Fruit fly (Drosophila melanogaster) whole organism, pupa: ENCODE data around the gene bif.

Source experiments
- CG10348 ChIP-seq: fragments of 200-800 bp; sonication (Bioruptor generic); IDR thresholded peaks from 2 replicates; pipeline ENCODE4 v1.3.6; 2022; ENCODE audit warnings: missing biosample characterization, missing genetic modification characterization
- CG12605 ChIP-seq: fragments of 200-800 bp; sonication (Bioruptor generic); IDR thresholded peaks from 2 replicates; pipeline ENCODE4 v1.3.6; 2022; ENCODE audit warnings: missing biosample characterization, missing genetic modification characterization
- CG13204 ChIP-seq: fragments of 200-800 bp; sonication (Bioruptor generic); optimal IDR thresholded peaks from 2 replicates; lab custom pipeline; 2018; ENCODE audit warnings: missing biosample characterization, mild to moderate bottlenecking, missing genetic modification characterization, moderate library complexity
- CG14655 ChIP-seq: fragments of 200-800 bp; sonication (Bioruptor generic); optimal IDR thresholded peaks from 3 replicates; lab custom pipeline; 2017; ENCODE audit warnings: mild to moderate bottlenecking, missing biosample characterization, missing genetic modification reagents, missing genetic modification characterization
- CG15710 ChIP-seq: fragments of 200-800 bp; sonication (Bioruptor generic); optimal IDR thresholded peaks from 2 replicates; lab custom pipeline; 2018; ENCODE audit warnings: missing biosample characterization, mild to moderate bottlenecking, missing genetic modification characterization, moderate library complexity
- CG17806 ChIP-seq: fragments of 200-800 bp; sonication (Bioruptor generic); optimal IDR thresholded peaks from 2 replicates; lab custom pipeline; 2018; ENCODE audit warnings: missing biosample characterization, mild to moderate bottlenecking, missing genetic modification characterization, moderate library complexity
- CG32121 ChIP-seq: fragments of 200-800 bp; sonication (Bioruptor generic); IDR thresholded peaks from 2 replicates; pipeline ENCODE4 v1.3.6; 2022; ENCODE audit warnings: missing biosample characterization, missing genetic modification characterization
- CG34367 ChIP-seq: fragments of 200-800 bp; sonication (Bioruptor generic); optimal IDR thresholded peaks from 2 replicates; lab custom pipeline; 2018; ENCODE audit warnings: missing biosample characterization, mild to moderate bottlenecking, missing genetic modification characterization
- CG4496 ChIP-seq: fragments of 200-800 bp; sonication (Bioruptor generic); IDR thresholded peaks from 3 replicates; pipeline ENCODE4 v1.3.6; 2022; ENCODE audit warnings: missing biosample characterization, missing genetic modification characterization
- CG8159 ChIP-seq: fragments of 200-800 bp; sonication (Bioruptor generic); optimal IDR thresholded peaks from 3 replicates; lab custom pipeline; 2018; ENCODE audit warnings: missing biosample characterization, mild to moderate bottlenecking, missing genetic modification characterization, moderate library complexity
- CG8301 ChIP-seq: fragments of 200-800 bp; sonication (Bioruptor generic); optimal IDR thresholded peaks from 2 replicates; lab custom pipeline; 2018; ENCODE audit warnings: missing biosample characterization, mild to moderate bottlenecking, missing genetic modification characterization
- CG9948 ChIP-seq: fragments of 200-800 bp; sonication (Bioruptor generic); optimal IDR thresholded peaks from 2 replicates; lab custom pipeline; 2018; ENCODE audit warnings: missing biosample characterization, mild to moderate bottlenecking, missing genetic modification characterization, moderate library complexity
- D1 ChIP-seq: fragments of 200-800 bp; sonication (Bioruptor generic); optimal IDR thresholded peaks from 2 replicates; lab custom pipeline; 2018; ENCODE audit warnings: missing biosample characterization, mild to moderate bottlenecking, missing genetic modification characterization, moderate library complexity
- EcR ChIP-seq: fragments of 200-800 bp; sonication (Bioruptor generic); optimal IDR thresholded peaks from 3 replicates; lab custom pipeline; 2019; ENCODE audit warnings: missing biosample characterization, missing genetic modification characterization, mild to moderate bottlenecking, moderate library complexity, missing genetic modification reagents
- Ets98B ChIP-seq: fragments of 200-800 bp; sonication (Bioruptor generic); IDR thresholded peaks from 2 replicates; pipeline ENCODE4 v1.3.6; 2022; ENCODE audit warnings: missing biosample characterization, missing genetic modification characterization
- Pif1A ChIP-seq: fragments of 200-800 bp; sonication (Bioruptor generic); optimal IDR thresholded peaks from 3 replicates; lab custom pipeline; 2016; ENCODE audit warnings: missing biosample characterization, missing genetic modification characterization
- Pif1B ChIP-seq: fragments of 200-800 bp; sonication (Bioruptor generic); optimal IDR thresholded peaks from 3 replicates; lab custom pipeline; 2016; ENCODE audit warnings: missing biosample characterization, missing genetic modification characterization
- Snoo ChIP-seq: fragments of 200-800 bp; sonication (Bioruptor generic); optimal IDR thresholded peaks from 3 replicates; lab custom pipeline; 2017; ENCODE audit warnings: missing biosample characterization, mild to moderate bottlenecking, missing genetic modification characterization, inconsistent platforms
- fd96Ca ChIP-seq: fragments of 200-800 bp; sonication (Bioruptor generic); IDR thresholded peaks from 3 replicates; pipeline ENCODE4 v1.3.6; 2022; ENCODE audit warnings: missing biosample characterization, missing genetic modification characterization
- gl ChIP-seq: fragments of 200-800 bp; sonication (Bioruptor generic); optimal IDR thresholded peaks from 2 replicates; lab custom pipeline; 2018; ENCODE audit warnings: missing biosample characterization, mild to moderate bottlenecking, missing genetic modification characterization
- rn ChIP-seq: fragments of 200-800 bp; sonication (Bioruptor generic); IDR thresholded peaks from 2 replicates; pipeline ENCODE4 v1.3.6; 2022; ENCODE audit warnings: missing biosample characterization, missing genetic modification characterization

bif gene

DNA sequence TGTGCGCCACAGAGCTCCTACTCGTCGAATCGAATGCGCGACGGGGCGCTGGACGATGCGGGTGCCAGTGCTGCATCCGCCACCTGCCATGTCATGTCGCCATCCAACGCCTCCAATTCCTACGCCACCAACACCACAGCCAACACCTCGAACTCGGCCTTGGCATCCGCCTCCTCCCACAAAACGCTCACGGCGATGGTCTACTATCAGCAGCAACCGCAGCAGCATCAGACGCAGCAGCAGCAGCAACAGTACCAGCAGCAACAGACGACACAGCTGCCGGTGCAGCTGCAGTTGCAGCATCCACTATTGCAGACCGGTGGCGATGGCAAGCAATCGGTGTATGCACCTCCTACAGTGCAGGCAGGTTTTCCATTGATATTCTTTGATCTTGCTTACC lies 22.0 kb downstream of the bif start:
- TF ChIP-seq Snoo (tag; lab: Kevin White, UChicago) (no peak), CG34367 (tag; lab: Kevin White, UChicago) (no peak), CG13204 (no peak), gl (tag; lab: Kevin White, UChicago) (no peak), CG9948 (tag; lab: Kevin White, UChicago) (no peak), CG10348 (GFP tag; lab: Robert Waterston, UW) (no peak), Pif1B (GFP tag; lab: Kevin White, UChicago) (no peak), D1 (no peak), CG8301 (tag; lab: Kevin White, UChicago) (no peak), CG14655 (GFP tag; lab: Kevin White, UChicago) (no peak), Pif1A (GFP tag; lab: Kevin White, UChicago) (no peak), rn (GFP tag; lab: Robert Waterston, UW) (no peak), fd96Ca (no peak), EcR (GFP tag; lab: Kevin White, UChicago) (no peak), CG15710 (tag; lab: Kevin White, UChicago) (no peak), CG4496 (GFP tag; lab: Robert Waterston, UW) (no peak)
- TF ChIP-seq, all 21 proteins: peak for 0

DNA sequence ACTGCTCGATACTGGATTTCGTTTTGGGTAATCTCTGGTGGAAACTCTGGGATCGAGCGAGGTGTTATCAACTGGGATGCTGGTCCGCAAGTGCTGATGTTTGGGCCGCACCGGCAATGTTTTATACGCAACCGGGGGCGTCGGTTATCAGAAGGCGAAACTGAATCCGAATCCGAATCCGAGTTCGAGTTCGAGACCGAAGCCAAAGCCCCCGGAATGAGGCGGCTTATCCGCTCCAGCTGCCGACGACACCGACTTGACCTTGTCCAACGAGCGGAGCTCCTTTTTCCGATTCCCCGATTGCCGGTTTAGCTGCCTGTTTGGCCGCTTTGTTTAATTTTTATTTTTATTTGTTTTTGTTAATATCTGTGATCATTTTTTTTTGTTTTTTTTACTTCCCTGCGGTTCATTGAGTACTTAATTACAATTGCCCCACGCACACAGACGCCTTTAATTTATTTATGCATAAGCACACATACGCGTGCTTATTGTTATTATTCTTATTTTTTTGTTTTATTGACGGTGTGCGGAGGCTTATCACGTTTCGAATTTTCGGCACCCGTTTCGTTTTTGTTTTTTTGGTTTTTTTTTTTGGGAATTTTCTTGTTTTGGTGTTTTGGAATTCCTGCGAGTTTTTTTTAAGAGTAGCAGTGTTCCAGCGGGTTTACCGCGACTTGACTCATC lies 26.3 kb downstream of the bif start, which contains the start of gene CG2444:
Gene CG2444 (minus strand): TSS at position 372 of the 684 bp plus-strand sequence.
- peak; percentile 28 for TF ChIP-seq EcR (GFP tag; lab: Kevin White, UChicago)
- no peak for TF ChIP-seq CG8159 (tag; lab: Kevin White, UChicago)
- TF ChIP-seq Snoo (tag; lab: Kevin White, UChicago): peak; percentile 26
- TF ChIP-seq, all 21 proteins: peak for 2

DNA sequence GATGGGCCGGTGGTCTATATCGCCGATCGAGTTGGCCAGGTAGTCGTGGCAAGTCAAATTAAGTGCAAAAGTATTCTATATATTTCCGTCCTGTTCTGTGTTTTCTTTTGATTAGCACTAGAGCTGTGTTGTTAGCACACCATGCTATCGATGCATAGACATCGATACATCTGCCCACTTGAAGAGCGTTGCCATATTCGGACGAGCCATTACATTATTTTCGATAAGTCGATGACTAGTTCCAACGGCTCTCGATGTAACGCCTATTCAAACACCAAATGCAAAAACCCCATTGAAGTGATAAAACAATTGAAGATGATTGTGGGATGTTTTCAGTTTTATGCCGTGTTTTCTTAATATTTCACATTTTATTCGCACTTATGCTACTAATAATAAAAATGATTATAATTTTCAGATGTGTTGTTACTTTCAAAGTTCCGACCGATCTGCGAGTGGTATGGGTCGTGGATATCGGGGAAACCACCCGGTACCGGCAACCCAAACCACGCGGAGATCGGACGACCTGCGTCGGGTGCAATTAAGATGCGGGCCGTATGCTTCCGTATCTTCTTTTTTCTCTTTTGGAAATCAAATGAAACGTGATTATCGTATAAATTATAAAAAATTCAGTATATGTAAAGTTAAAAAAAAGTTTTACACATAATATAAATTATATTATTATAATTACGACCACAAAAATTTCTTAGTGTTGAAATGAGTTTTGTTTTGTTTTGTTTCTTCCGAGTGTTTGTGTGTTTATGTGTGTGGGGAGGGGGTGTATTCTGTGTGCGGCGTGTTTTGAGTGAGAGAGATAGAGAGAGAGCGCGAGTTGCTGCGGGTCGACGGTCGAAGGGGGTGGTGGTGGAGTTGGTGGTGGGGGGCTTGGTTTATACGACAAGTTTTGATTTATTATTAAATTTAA lies 31.3 kb downstream of the bif start, which contains the start of gene FucT6:
Gene FucT6 (minus strand): TSS at position 153 of the 922 bp plus-strand sequence.
- peak; percentile 59; the same call in 1 of the 3 replicates for TF ChIP-seq fd96Ca
- peak; percentile 1 for TF ChIP-seq CG9948 (tag; lab: Kevin White, UChicago)
- TF ChIP-seq Snoo (tag; lab: Kevin White, UChicago): no peak
- no peak for TF ChIP-seq CG10348 (GFP tag; lab: Robert Waterston, UW)
- TF ChIP-seq CG32121 (GFP tag; lab: Robert Waterston, UW): peak; percentile 73
- no peak for TF ChIP-seq D1
- no peak for TF ChIP-seq CG17806 (tag; lab: Kevin White, UChicago)
- TF ChIP-seq Pif1A (GFP tag; lab: Kevin White, UChicago): peak; percentile 39
- peak; percentile 15 for TF ChIP-seq Pif1B (GFP tag; lab: Kevin White, UChicago)
- no peak for TF ChIP-seq CG34367 (tag; lab: Kevin White, UChicago)
- peak; percentile 4 for TF ChIP-seq EcR (GFP tag; lab: Kevin White, UChicago)
- peak; percentile 16 for TF ChIP-seq CG8301 (tag; lab: Kevin White, UChicago)
- peak; percentile 55 for TF ChIP-seq CG12605 (GFP tag; lab: Robert Waterston, UW)
- peak; percentile 74; the same call in 2 of the 3 replicates for TF ChIP-seq CG4496 (GFP tag; lab: Robert Waterston, UW)
- TF ChIP-seq CG13204: peak; percentile 27
- no peak for TF ChIP-seq gl (tag; lab: Kevin White, UChicago)
- peak; percentile 13 for TF ChIP-seq CG8159 (tag; lab: Kevin White, UChicago)
- peak; percentile 7 for TF ChIP-seq CG15710 (tag; lab: Kevin White, UChicago)
- no peak for TF ChIP-seq rn (GFP tag; lab: Robert Waterston, UW)
- TF ChIP-seq Ets98B (GFP tag; lab: Robert Waterston, UW): peak; percentile 69
- no peak for TF ChIP-seq CG14655 (GFP tag; lab: Kevin White, UChicago)

DNA sequence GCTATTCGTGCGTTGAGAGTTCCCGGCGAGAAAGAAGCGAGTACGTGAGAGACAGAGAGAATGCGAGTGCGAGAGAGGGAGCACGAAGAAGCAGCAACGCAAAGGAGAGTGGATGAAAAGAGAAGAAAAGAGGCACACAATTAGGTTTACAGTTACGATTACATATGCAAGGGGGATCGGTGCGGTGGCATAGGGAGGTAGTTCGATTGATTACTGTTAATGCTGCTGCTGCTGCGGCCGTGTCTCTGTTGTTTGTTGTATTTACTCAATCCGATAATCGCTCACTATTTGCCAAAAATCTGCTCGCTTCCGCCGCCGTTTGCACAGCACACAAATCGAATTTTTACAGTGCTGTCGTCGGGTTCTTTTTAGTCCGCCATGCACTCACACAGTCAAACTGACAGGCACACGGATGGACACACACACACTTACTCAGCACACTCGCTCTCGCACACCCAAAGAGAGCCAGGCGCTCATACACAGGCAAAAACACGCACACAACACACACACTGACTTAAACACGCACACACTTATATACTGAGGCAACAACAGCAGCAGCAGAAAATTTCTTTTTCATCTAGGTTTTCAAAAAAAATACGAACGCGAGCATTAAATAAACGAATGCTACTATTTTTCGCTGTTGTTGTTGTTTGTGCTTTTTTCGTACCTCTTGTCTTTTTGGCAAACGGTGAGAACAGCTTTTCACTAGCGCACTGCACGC lies 35.2 kb downstream of the bif start:
- peak; percentile 59; the same call in 1 of the 3 replicates for TF ChIP-seq CG4496 (GFP tag; lab: Robert Waterston, UW)
- no peak for TF ChIP-seq Snoo (tag; lab: Kevin White, UChicago)
- peak; percentile 8 for TF ChIP-seq gl (tag; lab: Kevin White, UChicago)
- TF ChIP-seq CG8301 (tag; lab: Kevin White, UChicago): peak; percentile 22
- peak; percentile 18 for TF ChIP-seq CG34367 (tag; lab: Kevin White, UChicago)
- TF ChIP-seq CG9948 (tag; lab: Kevin White, UChicago): no peak
- TF ChIP-seq CG13204: peak; percentile 40
- peak; percentile 35 for TF ChIP-seq CG8159 (tag; lab: Kevin White, UChicago)
- peak; percentile 0 for TF ChIP-seq EcR (GFP tag; lab: Kevin White, UChicago)
- no peak for TF ChIP-seq Pif1B (GFP tag; lab: Kevin White, UChicago)
- TF ChIP-seq D1: no peak
- peak; percentile 55; the same call in 1 of the 3 replicates for TF ChIP-seq fd96Ca
- peak; percentile 59 for TF ChIP-seq CG14655 (GFP tag; lab: Kevin White, UChicago)
- peak; percentile 27 for TF ChIP-seq CG15710 (tag; lab: Kevin White, UChicago)
- TF ChIP-seq, all 21 proteins: peak for 10
